Fruit fly (Drosophila melanogaster) whole organism, wandering third instar larva: Measurements from ENCODE around the gene CG8032.

Experiments
- Abd-B ChIP-seq: fragments of >200 bp; optimal IDR thresholded peaks from 2 replicates; lab custom pipeline; 2017; ENCODE audit warnings: missing biosample characterization, missing genetic modification characterization
- CG9705 ChIP-seq: fragments of 200-800 bp; sonication (Bioruptor generic); optimal IDR thresholded peaks from 2 replicates; lab custom pipeline; 2018; ENCODE audit warnings: missing biosample characterization, mild to moderate bottlenecking, missing genetic modification characterization
- Dfd ChIP-seq: fragments of >200 bp; optimal IDR thresholded peaks from 2 replicates; lab custom pipeline; 2017; ENCODE audit warnings: missing biosample characterization, missing genetic modification characterization
- Dif ChIP-seq: fragments of 200-275, 200-300 bp; sonication (Bioruptor generic); optimal IDR thresholded peaks from 2 replicates; lab custom pipeline; 2018; ENCODE audit warnings: missing biosample characterization, missing genetic modification characterization; ENCODE audit not compliant: partially characterized antibody
- Hr83 ChIP-seq: fragments of 200-300 bp; sonication (Bioruptor generic); optimal IDR thresholded peaks from 2 replicates; lab custom pipeline; 2016; ENCODE audit warnings: missing biosample characterization, mild to moderate bottlenecking, missing genetic modification characterization, moderate library complexity; ENCODE audit not compliant: poor library complexity, severe bottlenecking
- Vsx2 ChIP-seq: fragments of 200-300, 225-300 bp; sonication (Bioruptor generic); optimal IDR thresholded peaks from 2 replicates; lab custom pipeline; 2018; ENCODE audit warnings: missing biosample characterization, missing genetic modification characterization; ENCODE audit not compliant: partially characterized antibody
- h ChIP-seq: fragments of 200-800 bp; sonication (Bioruptor generic); optimal IDR thresholded peaks from 3 replicates; lab custom pipeline; 2016; ENCODE audit warnings: missing biosample characterization, mild to moderate bottlenecking, missing genetic modification characterization
- lola ChIP-seq: fragments of >200 bp; optimal IDR thresholded peaks from 2 replicates; lab custom pipeline; 2017; ENCODE audit warnings: missing biosample characterization, missing genetic modification characterization
- rgr ChIP-seq: fragments of 200-800 bp; sonication (Bioruptor generic); optimal IDR thresholded peaks from 3 replicates; lab custom pipeline; 2016; ENCODE audit warnings: missing biosample characterization, mild to moderate bottlenecking, missing genetic modification characterization
- sage ChIP-seq: fragments of 200-800 bp; sonication (Bioruptor generic); optimal IDR thresholded peaks from 2 replicates; lab custom pipeline; 2016; ENCODE audit warnings: missing biosample characterization, mild to moderate bottlenecking, missing genetic modification characterization
- usp ChIP-seq: fragments of >200 bp; optimal IDR thresholded peaks from 2 replicates; lab custom pipeline; 2017; ENCODE audit warnings: missing biosample characterization, missing genetic modification characterization

DNA sequence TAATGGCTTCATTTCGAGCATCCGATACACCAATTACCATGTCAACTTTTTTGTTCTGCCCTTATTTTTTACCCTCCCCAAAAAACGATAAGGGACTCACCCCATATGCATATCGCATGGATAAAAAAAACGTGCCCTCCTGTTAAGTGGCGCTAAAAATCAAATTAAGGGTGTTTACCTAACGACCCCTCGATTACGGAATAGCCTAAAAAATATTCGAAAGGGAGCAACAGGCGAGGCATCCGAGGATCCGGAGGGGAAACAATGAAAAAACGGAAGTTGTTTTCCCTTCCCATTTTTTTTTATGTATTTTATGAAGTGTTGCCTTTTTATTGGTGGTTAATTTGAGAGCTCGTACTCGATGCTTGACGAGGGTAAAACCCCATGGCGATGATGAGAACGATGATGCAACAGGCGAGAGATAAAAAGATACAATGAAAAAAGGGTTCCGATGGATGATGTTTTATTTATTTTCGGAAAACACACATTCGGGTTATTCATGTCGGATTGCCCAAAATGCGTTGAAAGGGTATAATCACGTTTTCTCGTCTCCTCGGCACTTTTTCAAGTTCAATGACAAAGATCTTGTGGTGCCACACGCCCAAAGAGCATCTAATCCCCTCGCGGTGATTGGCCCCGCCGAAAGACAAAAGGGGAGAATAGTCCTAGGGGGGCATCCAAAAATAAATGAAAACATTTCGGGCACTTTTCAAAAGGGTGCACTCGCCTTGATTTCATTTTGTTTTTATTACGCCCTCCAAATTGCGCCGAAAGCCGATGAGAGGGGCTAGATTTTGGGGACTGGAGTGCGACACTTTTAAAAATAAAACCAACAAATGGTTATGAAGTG, 20.6 kb downstream of the CG8032 start, which contains the start of gene CG44227:
- TF ChIP-seq h (GFP tag; lab: Kevin White, UChicago) (no peak), Dif (GFP tag; lab: Kevin White, UChicago) (no peak), Vsx2 (GFP tag; lab: Kevin White, UChicago) (no peak), lola (GFP tag; lab: Kevin White, UChicago) (no peak), Dfd (GFP tag; lab: Kevin White, UChicago) (no peak), Hr83 (GFP tag; lab: Kevin White, UChicago) (no peak), rgr (GFP tag; lab: Kevin White, UChicago) (no peak), usp (GFP tag; lab: Kevin White, UChicago) (no peak), Abd-B (GFP tag; lab: Kevin White, UChicago) (no peak), CG9705 (no peak), sage (GFP tag; lab: Kevin White, UChicago) (no peak)
